Worm (Caenorhabditis elegans): Measurements from ENCODE around the gene D2023.3.

D2023.3 gene

DNA sequence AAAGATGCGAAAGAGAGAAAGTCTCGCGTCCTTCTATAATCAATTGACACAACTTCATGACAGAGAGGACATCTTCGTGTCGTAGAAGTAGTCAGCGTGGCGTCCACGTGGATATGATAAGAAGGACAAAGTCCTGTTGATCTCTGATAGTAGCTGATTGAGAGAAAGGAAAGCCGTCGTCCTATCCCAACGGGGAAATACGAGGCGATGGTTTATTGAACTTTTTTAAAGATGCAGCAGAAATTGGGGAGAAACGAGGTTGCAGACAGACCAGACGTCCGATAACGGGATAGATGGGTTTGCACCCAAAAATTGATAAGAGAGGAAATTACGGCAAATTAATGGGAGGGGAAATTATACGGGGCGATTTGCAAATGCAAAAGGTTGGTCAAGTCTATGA is 9.3 kb downstream of the D2023.3 start:
- no peak for TF ChIP-seq tab-1 (GFP tag; IDR thresholded peaks at IDR 0.05)
- TF ChIP-seq ref-1 (GFP tag; conservative IDR thresholded peaks at IDR 0.05): no peak
- TF ChIP-seq flt-1 (GFP tag; IDR thresholded peaks at IDR 0.05): no peak
- no peak for TF ChIP-seq ztf-23 (GFP tag; IDR thresholded peaks at IDR 0.05)
- TF ChIP-seq cog-1 (tag; optimal IDR thresholded peaks at IDR 0.05): no peak
- TF ChIP-seq klf-2 (GFP tag; conservative IDR thresholded peaks at IDR 0.05): no peak
- TF ChIP-seq T22C8.4 (GFP tag; IDR thresholded peaks at IDR 0.05): no peak
- no peak for TF ChIP-seq med-1 (GFP tag; optimal IDR thresholded peaks at IDR 0.05; ENCODE audit: insufficient read depth)
- TF ChIP-seq ztf-29 (GFP tag; IDR thresholded peaks at IDR 0.05): no peak

ce11 chrV:11801076-11801849 is 10.6 kb downstream of the D2023.3 start:
- TF ChIP-seq ref-1 (GFP tag; conservative IDR thresholded peaks at IDR 0.05) (no peak), tab-1 (GFP tag; IDR thresholded peaks at IDR 0.05) (no peak), klf-2 (GFP tag; conservative IDR thresholded peaks at IDR 0.05) (no peak)

ce11 chrV:11800486-11800885 is 11.3 kb downstream of the D2023.3 start:
- TF ChIP-seq med-1 (GFP tag; optimal IDR thresholded peaks at IDR 0.05; ENCODE audit: insufficient read depth) (no peak), flt-1 (GFP tag; IDR thresholded peaks at IDR 0.05) (no peak), T22C8.4 (GFP tag; IDR thresholded peaks at IDR 0.05) (no peak), cog-1 (tag; optimal IDR thresholded peaks at IDR 0.05) (no peak), klf-2 (GFP tag; conservative IDR thresholded peaks at IDR 0.05) (no peak), ref-1 (GFP tag; conservative IDR thresholded peaks at IDR 0.05) (no peak), tab-1 (GFP tag; IDR thresholded peaks at IDR 0.05) (no peak), ztf-29 (GFP tag; IDR thresholded peaks at IDR 0.05) (no peak), ztf-23 (GFP tag; IDR thresholded peaks at IDR 0.05) (no peak)

DNA sequence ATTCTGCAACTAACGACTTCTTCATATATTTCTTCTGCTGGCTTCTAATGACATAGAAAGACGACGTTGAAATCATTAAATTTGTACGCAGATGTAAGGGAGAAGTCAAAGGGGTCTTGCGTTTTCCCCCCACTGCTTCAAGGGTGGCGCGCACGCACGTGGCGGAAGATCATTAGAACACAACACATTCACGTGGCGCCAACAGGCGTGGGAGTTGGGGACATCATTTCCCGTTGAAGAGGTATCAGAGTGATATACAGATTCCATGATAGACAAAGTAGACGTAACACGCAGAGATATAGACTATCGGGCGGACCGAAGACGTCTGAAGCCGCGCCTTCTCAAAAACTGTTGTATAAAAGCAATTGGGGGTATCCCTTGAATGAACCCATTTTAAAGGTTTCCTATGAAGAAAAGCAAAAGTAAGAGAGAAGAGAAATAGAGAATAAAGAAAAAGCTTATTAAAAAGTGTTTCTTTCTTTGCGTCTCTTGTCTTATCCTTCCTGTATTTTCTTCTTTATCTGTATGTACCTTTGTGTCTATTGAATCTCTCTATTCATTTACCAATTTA is 12.5 kb downstream of the D2023.3 start:
- TF ChIP-seq ztf-29 (GFP tag; IDR thresholded peaks at IDR 0.05) (no peak), tab-1 (GFP tag; IDR thresholded peaks at IDR 0.05) (no peak), flt-1 (GFP tag; IDR thresholded peaks at IDR 0.05) (no peak), T22C8.4 (GFP tag; IDR thresholded peaks at IDR 0.05) (no peak), klf-2 (GFP tag; conservative IDR thresholded peaks at IDR 0.05) (no peak), cog-1 (tag; optimal IDR thresholded peaks at IDR 0.05) (no peak), ztf-23 (GFP tag; IDR thresholded peaks at IDR 0.05) (no peak), ref-1 (GFP tag; conservative IDR thresholded peaks at IDR 0.05) (no peak), med-1 (GFP tag; optimal IDR thresholded peaks at IDR 0.05; ENCODE audit: insufficient read depth) (no peak)

DNA sequence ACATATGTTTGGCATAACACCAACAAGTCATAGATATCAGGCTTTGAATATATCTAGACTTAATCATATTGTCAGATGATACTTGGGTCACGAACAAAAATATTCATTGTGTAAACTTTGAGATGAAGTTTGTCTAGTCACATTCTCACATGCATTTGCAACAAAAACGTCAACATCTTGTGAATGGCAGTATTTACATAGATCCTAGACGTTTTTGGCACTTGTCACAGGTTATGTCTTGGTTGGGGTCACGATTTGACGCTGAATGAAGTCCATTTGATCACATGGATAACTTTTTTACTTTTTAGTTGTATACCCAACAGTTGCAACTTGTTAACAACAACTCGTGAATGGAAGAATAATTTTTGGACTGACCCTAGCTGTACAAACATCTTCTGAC is 13.5 kb downstream of the D2023.3 start:
- TF ChIP-seq ref-1 (GFP tag; conservative IDR thresholded peaks at IDR 0.05): no peak
- TF ChIP-seq flt-1 (GFP tag; IDR thresholded peaks at IDR 0.05): no peak
- no peak for TF ChIP-seq cog-1 (tag; optimal IDR thresholded peaks at IDR 0.05)
- no peak for TF ChIP-seq klf-2 (GFP tag; conservative IDR thresholded peaks at IDR 0.05)
- TF ChIP-seq tab-1 (GFP tag; IDR thresholded peaks at IDR 0.05): no peak
- no peak for TF ChIP-seq T22C8.4 (GFP tag; IDR thresholded peaks at IDR 0.05)
- TF ChIP-seq ztf-29 (GFP tag; IDR thresholded peaks at IDR 0.05): no peak

DNA sequence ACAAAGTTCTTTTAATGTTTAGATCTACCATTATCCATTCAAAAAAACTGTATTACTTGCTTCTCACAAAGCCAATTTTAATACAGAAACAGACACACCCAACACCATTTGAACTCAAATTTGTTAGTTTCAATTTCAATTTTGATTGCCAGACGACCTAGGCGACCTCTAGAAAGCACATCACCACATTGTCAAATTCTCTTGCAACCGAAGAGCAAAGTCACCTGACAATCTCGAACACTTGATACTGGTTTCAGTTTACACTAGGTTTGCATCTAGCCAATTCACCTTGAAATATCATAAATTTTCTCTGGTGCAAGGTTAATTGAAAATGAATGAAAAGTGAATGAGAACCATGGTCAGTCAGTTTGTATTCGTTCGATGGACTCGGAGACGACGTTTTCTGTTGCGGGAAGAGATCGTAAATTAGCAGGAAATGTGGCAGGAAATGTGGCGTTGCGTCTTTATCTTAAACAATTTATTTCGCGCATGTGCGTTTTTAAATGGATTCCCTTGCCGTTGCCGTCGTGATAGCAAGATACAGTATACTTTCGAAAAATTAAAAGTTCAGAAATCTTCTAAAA is 14.5 kb downstream of the D2023.3 start:
- TF ChIP-seq tab-1 (GFP tag; IDR thresholded peaks at IDR 0.05): no peak

DNA sequence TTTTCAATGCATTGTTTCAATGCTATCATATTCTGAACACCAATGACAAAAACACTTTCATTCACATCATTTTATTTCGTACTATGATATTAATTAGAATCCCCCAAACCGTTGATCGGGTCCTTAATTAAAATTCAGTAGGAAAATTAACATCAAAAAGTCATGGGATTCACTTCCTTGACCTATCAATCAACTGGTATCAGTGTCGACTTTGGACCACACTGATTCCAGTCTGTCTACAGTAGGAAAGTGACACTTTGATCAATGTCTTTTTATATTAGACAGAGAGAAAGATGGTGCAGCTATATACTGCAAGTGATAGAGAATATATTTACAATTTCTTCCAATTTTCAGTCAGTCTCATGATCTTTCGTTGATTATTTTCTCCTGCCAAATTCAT is 15.5 kb downstream of the D2023.3 start:
- no peak for TF ChIP-seq T22C8.4 (GFP tag; IDR thresholded peaks at IDR 0.05)
- no peak for TF ChIP-seq ztf-23 (GFP tag; IDR thresholded peaks at IDR 0.05)
- TF ChIP-seq tab-1 (GFP tag; IDR thresholded peaks at IDR 0.05): no peak
- TF ChIP-seq cog-1 (tag; optimal IDR thresholded peaks at IDR 0.05): no peak
- TF ChIP-seq klf-2 (GFP tag; conservative IDR thresholded peaks at IDR 0.05): no peak
- TF ChIP-seq ref-1 (GFP tag; conservative IDR thresholded peaks at IDR 0.05): no peak
- no peak for TF ChIP-seq ztf-29 (GFP tag; IDR thresholded peaks at IDR 0.05)
- TF ChIP-seq med-1 (GFP tag; optimal IDR thresholded peaks at IDR 0.05; ENCODE audit: insufficient read depth): no peak
- TF ChIP-seq flt-1 (GFP tag; IDR thresholded peaks at IDR 0.05): no peak

- no peak for TF ChIP-seq cog-1 (tag; optimal IDR thresholded peaks at IDR 0.05)
- no peak for TF ChIP-seq klf-2 (GFP tag; conservative IDR thresholded peaks at IDR 0.05)
- TF ChIP-seq ztf-29 (GFP tag; IDR thresholded peaks at IDR 0.05): no peak
- no peak for TF ChIP-seq flt-1 (GFP tag; IDR thresholded peaks at IDR 0.05)
- TF ChIP-seq T22C8.4 (GFP tag; IDR thresholded peaks at IDR 0.05): no peak
- TF ChIP-seq ztf-23 (GFP tag; IDR thresholded peaks at IDR 0.05): no peak
- TF ChIP-seq tab-1 (GFP tag; IDR thresholded peaks at IDR 0.05): no peak
Measured at ce11 chrV:11795352-11795751, 16.5 kb downstream of the D2023.3 start.

ce11 chrV:11794172-11794571 is 17.6 kb downstream of the D2023.3 start:
- no peak for TF ChIP-seq klf-2 (GFP tag; conservative IDR thresholded peaks at IDR 0.05)
- TF ChIP-seq ztf-23 (GFP tag; IDR thresholded peaks at IDR 0.05): no peak
- TF ChIP-seq ref-1 (GFP tag; conservative IDR thresholded peaks at IDR 0.05): no peak
- TF ChIP-seq flt-1 (GFP tag; IDR thresholded peaks at IDR 0.05): no peak
- no peak for TF ChIP-seq tab-1 (GFP tag; IDR thresholded peaks at IDR 0.05)
- TF ChIP-seq cog-1 (tag; optimal IDR thresholded peaks at IDR 0.05): no peak
- TF ChIP-seq med-1 (GFP tag; optimal IDR thresholded peaks at IDR 0.05; ENCODE audit: insufficient read depth): no peak
- no peak for TF ChIP-seq ztf-29 (GFP tag; IDR thresholded peaks at IDR 0.05)
- TF ChIP-seq T22C8.4 (GFP tag; IDR thresholded peaks at IDR 0.05): no peak

DNA sequence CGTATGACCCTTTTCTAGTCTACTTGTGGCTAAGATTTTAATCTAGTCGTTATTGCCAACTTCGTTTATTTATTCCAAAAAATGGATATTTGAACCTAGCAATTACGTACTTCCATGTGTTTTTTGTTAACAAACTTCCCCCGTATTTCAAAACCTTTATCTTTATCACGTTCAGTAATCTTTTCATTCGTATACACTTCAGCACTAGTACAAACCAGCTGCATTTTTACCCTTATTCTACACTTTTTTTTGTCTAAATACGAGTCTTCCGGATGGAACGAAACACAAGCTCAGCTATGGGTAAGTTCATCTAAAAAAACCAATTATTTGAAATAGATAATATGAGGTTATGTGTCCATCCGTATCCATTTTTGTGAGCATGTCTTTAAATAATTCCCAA is 22.3 kb downstream of the D2023.3 start, which contains the start of gene D2023.1:
Gene D2023.1 (plus strand): TSS at position 77 of the 400 bp plus-strand sequence.
- no peak for TF ChIP-seq klf-2 (GFP tag; conservative IDR thresholded peaks at IDR 0.05)
- TF ChIP-seq flt-1 (GFP tag; IDR thresholded peaks at IDR 0.05): no peak
- no peak for TF ChIP-seq T22C8.4 (GFP tag; IDR thresholded peaks at IDR 0.05)
- TF ChIP-seq ref-1 (GFP tag; conservative IDR thresholded peaks at IDR 0.05): no peak
- TF ChIP-seq ztf-29 (GFP tag; IDR thresholded peaks at IDR 0.05): no peak
- no peak for TF ChIP-seq cog-1 (tag; optimal IDR thresholded peaks at IDR 0.05)
- no peak for TF ChIP-seq tab-1 (GFP tag; IDR thresholded peaks at IDR 0.05)
- TF ChIP-seq ztf-23 (GFP tag; IDR thresholded peaks at IDR 0.05): no peak
- TF ChIP-seq med-1 (GFP tag; optimal IDR thresholded peaks at IDR 0.05; ENCODE audit: insufficient read depth): no peak

Data from whole organism, midembryonic.